Fruit fly (Drosophila melanogaster): ENCODE results near the gene CG3402.

- no peak for TF ChIP-seq CG8478 (optimal IDR thresholded peaks at IDR 0.05)
- no peak for TF ChIP-seq CTCF (optimal IDR thresholded peaks at IDR 0.05)
Measured at dm6 chr3L:626498-627369, 25.9 kb downstream of the CG3402 start.

All from S2 (cell line).